Worm (Caenorhabditis elegans): Measurements from ENCODE around the gene Y116A8C.27.
"Not testable (repeated sequence)": the region's sequence is repeated elsewhere in the genome, so short reads cannot be mapped to it uniquely, and the experiment has no call there.

Y116A8C.27 gene

DNA sequence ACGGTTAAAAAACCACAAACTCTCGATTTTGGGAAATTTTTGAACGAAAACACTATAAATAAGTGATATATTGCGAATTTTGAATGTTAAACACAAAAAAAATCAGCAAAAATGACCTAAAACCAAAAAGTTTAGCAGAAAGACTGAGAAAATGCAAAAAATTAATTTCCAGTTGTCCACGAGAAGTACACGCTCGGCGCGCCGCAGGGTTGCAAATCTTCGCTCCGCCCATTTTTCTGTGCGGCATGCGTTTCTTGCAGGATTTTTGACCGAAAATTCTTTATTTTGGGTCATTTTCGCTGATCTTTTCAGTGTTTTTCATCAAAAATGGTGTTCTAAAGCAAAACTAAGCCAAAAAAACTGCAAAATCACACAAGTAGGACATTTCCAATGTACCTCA is 11.2 kb downstream of the Y116A8C.27 start:
- no peak for TF ChIP-seq cnd-1 (tag; optimal IDR thresholded peaks at IDR 0.05)
- TF ChIP-seq snpc-4 (tag; optimal IDR thresholded peaks at IDR 0.05), result no peak
- no peak for TF ChIP-seq elt-1 (tag; optimal IDR thresholded peaks at IDR 0.05; ENCODE audit: borderline replicate concordance, insufficient read depth)
- TF ChIP-seq ham-2 (GFP tag; optimal IDR thresholded peaks at IDR 0.05), result no peak

DNA sequence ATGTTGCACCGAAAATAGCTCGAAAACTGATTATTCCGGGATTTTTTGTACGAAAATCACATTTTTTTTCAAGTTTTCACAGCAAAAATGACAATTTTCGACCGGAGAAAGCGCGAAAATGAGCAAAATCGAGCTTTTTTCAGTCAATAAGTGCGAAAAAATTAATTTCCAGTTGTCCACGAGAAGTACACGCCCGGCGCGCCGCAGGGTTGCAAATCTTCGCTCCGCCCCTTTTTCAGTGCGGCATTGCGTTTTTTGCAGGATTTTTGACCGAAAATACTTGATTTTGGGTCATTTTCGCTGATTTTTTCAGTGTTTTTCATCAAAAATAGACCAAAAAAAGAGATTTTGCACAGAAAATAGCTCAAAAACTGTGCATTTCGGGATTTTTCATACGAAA is 11.8 kb downstream of the Y116A8C.27 start:
- TF ChIP-seq pha-4 (tag; optimal IDR thresholded peaks at IDR 0.05) (no peak), unc-120 (tag; optimal IDR thresholded peaks at IDR 0.05; ENCODE audit: poor library complexity, severe bottlenecking) (no peak), nhr-2 (tag; optimal IDR thresholded peaks at IDR 0.05) (no peak), unc-39 (tag; optimal IDR thresholded peaks at IDR 0.05) (no peak), ceh-43 (GFP tag; optimal IDR thresholded peaks at IDR 0.05) (no peak), sem-2 (GFP tag; optimal IDR thresholded peaks at IDR 0.05) (no peak), nhr-12 (tag; optimal IDR thresholded peaks at IDR 0.05) (no peak), mls-2 (tag; optimal IDR thresholded peaks at IDR 0.05) (no peak), mep-1 (tag; optimal IDR thresholded peaks at IDR 0.05) (no peak), nhr-237 (tag; optimal IDR thresholded peaks at IDR 0.05) (no peak), snpc-4 (tag; optimal IDR thresholded peaks at IDR 0.05) (no peak), nhr-28 (tag; optimal IDR thresholded peaks at IDR 0.05) (no peak), tbx-8 (GFP tag; optimal IDR thresholded peaks at IDR 0.05) (no peak), cnd-1 (tag; optimal IDR thresholded peaks at IDR 0.05) (no peak), flh-1 (GFP tag; optimal IDR thresholded peaks at IDR 0.05) (no peak), ztf-11 (tag; optimal IDR thresholded peaks at IDR 0.05) (no peak), ces-1 (GFP tag; optimal IDR thresholded peaks at IDR 0.05) (no peak), drap-1 (GFP tag; optimal IDR thresholded peaks at IDR 0.05) (no peak), ceh-83 (GFP tag; optimal IDR thresholded peaks at IDR 0.05) (no peak)

- TF ChIP-seq nhr-28 (tag; optimal IDR thresholded peaks at IDR 0.05) (no peak), snpc-4 (tag; optimal IDR thresholded peaks at IDR 0.05) (no peak), mab-5 (tag; optimal IDR thresholded peaks at IDR 0.05) (no peak), cnd-1 (tag; optimal IDR thresholded peaks at IDR 0.05) (no peak), ceh-43 (GFP tag; optimal IDR thresholded peaks at IDR 0.05) (no peak), lin-13 (tag; optimal IDR thresholded peaks at IDR 0.05) (no peak), pha-4 (tag; optimal IDR thresholded peaks at IDR 0.05) (no peak), unc-39 (tag; optimal IDR thresholded peaks at IDR 0.05) (no peak), elt-3 (tag; optimal IDR thresholded peaks at IDR 0.05) (no peak), M03D4.4 (tag; optimal IDR thresholded peaks at IDR 0.05) (no peak), blmp-1 (tag; optimal IDR thresholded peaks at IDR 0.05) (no peak)
Observed at ce11 chrIV:17078649-17079048, 17.4 kb downstream of the Y116A8C.27 start, which contains the start of gene Y116A8C.25. Gene Y116A8C.25, minus strand, starts transcription at chrIV:17078749.

DNA sequence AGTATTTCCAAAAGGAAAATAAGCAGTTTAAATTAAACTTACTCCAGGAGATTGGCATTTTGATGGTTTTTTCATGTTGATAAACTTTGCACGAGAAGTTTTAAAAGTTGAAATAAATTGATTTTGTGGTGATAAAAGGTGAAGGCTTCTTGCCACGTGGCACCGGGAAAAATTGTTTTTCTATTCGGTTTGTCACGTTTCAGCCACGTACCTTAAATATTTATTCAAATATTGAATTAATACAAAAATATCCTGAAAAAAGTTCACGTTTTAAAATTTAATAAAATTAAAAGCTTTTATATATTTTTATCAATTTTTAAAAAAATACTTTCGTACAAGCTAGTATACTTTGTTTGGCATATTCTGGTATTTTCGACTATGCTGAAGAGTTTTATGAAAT is 25.3 kb downstream of the Y116A8C.27 start, which contains the start of gene Y116A8C.24:
Gene Y116A8C.24, minus strand, starts transcription at position 101 of the 400 bp plus-strand sequence.
- not testable (repeated sequence) for TF ChIP-seq unc-62 (GFP tag; optimal IDR thresholded peaks at IDR 0.05); cnd-1 (tag; optimal IDR thresholded peaks at IDR 0.05); ham-2 (GFP tag; optimal IDR thresholded peaks at IDR 0.05)

DNA sequence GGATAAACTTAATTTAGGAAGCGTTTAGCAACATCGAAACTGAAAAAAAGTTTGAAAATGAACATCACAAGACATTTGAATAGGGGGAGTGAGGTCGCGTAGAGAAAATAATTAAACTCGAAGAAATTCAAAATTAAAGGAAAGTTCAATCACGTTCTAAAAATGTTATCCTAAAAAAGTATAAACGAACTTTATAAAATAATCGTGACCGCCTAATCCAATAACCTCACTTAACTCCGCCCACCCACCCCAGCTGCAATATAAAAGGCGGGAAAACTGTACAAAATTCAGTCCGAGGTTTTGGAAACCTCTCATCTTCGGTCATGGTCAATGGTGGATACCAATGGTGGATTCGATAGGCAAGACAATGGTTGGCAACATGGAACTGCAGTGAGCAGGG is 31.1 kb downstream of the Y116A8C.27 start, which contains the start of gene Y116A8C.465:
Gene Y116A8C.465, plus strand, starts transcription at position 301 of the 400 bp plus-strand sequence.
- not testable (repeated sequence) for TF ChIP-seq blmp-1 (tag; optimal IDR thresholded peaks at IDR 0.05); nhr-12 (tag; optimal IDR thresholded peaks at IDR 0.05); elt-1 (tag; optimal IDR thresholded peaks at IDR 0.05; ENCODE audit: borderline replicate concordance, insufficient read depth)

DNA sequence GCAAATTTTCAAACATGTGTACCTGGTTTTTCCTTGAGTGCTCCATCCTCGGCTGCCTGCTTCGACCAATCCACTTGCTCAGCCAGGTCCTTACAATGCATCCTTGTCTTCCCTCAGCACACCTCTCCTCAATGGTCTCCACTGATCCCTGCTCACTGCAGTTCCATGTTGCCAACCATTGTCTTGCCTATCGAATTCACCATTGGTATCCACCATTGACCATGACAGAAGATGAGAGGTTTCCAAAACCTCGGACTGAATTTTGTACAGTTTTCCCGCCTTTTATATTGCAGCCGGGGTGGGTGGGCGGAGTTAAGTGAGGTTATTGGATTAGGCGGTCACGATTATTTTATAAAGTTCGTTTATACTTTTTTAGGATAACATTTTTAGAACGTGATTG is 32.4 kb downstream of the Y116A8C.27 start, which contains the start of gene Y116A8C.467:
Gene Y116A8C.467, minus strand, starts transcription at position 101 of the 400 bp plus-strand sequence.
- not testable (repeated sequence) for TF ChIP-seq snpc-4 (tag; optimal IDR thresholded peaks at IDR 0.05); nhr-12 (tag; optimal IDR thresholded peaks at IDR 0.05); lin-32 (GFP tag; optimal IDR thresholded peaks at IDR 0.05)

All from whole organism, mixed stage, embryonic.